Fruit fly (Drosophila melanogaster): ENCODE measurements around the gene CG10650.

Gene CG10650

dm6 chr2L:18948065-18948723, 47.5 kb downstream of the CG10650 start (continued):
- TF ChIP-seq Antp (GFP tag; optimal IDR thresholded peaks at IDR 0.05) (no peak), Dll (GFP tag; IDR thresholded peaks at IDR 0.05; ENCODE audit: partially characterized antibody) (no peak), fd96Cb (tag; optimal IDR thresholded peaks at IDR 0.05) (peak; percentile 78), CG10147 (GFP tag; optimal IDR thresholded peaks at IDR 0.05) (peak; percentile 10), CG30403 (GFP tag; optimal IDR thresholded peaks at IDR 0.05) (peak; percentile 77), Dip3 (GFP tag; optimal IDR thresholded peaks at IDR 0.05) (peak; percentile 3), bcd (GFP tag; optimal IDR thresholded peaks at IDR 0.05) (peak; percentile 46), her (GFP tag; optimal IDR thresholded peaks at IDR 0.05) (no peak), ken (GFP tag; IDR thresholded peaks at IDR 0.05) (peak; percentile 61; the same call in 1 of the 3 replicates), Xrp1 (GFP tag; IDR thresholded peaks at IDR 0.05) (peak; percentile 80), NC2β (GFP tag; optimal IDR thresholded peaks at IDR 0.05) (peak; percentile 44), Ravus (GFP tag; IDR thresholded peaks at IDR 0.05) (no peak), CG32772 (GFP tag; IDR thresholded peaks at IDR 0.05) (peak; percentile 58; the same call in 1 of the 2 replicates), jumu (GFP tag; optimal IDR thresholded peaks at IDR 0.05) (peak; percentile 18), wor (GFP tag; IDR thresholded peaks at IDR 0.05) (peak; percentile 62; the same call in 1 of the 2 replicates), ro (GFP tag; IDR thresholded peaks at IDR 0.05) (no peak), zfh1 (GFP tag; IDR thresholded peaks at IDR 0.05) (0 out of 3 replicates have a peak, but pooled peaks have one; percentile 39), Hr78 (GFP tag; optimal IDR thresholded peaks at IDR 0.05) (peak in 1 of 2 experiments; percentile 25), nom (GFP tag; optimal IDR thresholded peaks at IDR 0.05) (peak; percentile 52), CG4707 (GFP tag; optimal IDR thresholded peaks at IDR 0.05) (peak; percentile 62), NC2α (GFP tag; optimal IDR thresholded peaks at IDR 0.05) (peak; percentile 12), CrebB (tag; optimal IDR thresholded peaks at IDR 0.05) (no peak), CG6272 (GFP tag; IDR thresholded peaks at IDR 0.05) (no peak), H2.0 (GFP tag; IDR thresholded peaks at IDR 0.05) (0 out of 2 replicates have a peak, but pooled peaks have one; percentile 10), eyg (GFP tag; optimal IDR thresholded peaks at IDR 0.05) (no peak), CG4404 (GFP tag; IDR thresholded peaks at IDR 0.05) (0 out of 2 replicates have a peak, but pooled peaks have one; percentile 22), sisA (GFP tag; IDR thresholded peaks at IDR 0.05) (peak; percentile 57), dpn (GFP tag; optimal IDR thresholded peaks at IDR 0.05) (peak; percentile 24 to 77), HmgD (GFP tag; optimal IDR thresholded peaks at IDR 0.05) (no peak), unpg (GFP tag; optimal IDR thresholded peaks at IDR 0.05) (peak; percentile 81), chm (GFP tag; IDR thresholded peaks at IDR 0.05) (peak; percentile 53; the same call in 1 of the 2 replicates), CG18619 (GFP tag; optimal IDR thresholded peaks at IDR 0.05) (peak; percentile 35), CG5180 (GFP tag; optimal IDR thresholded peaks at IDR 0.05) (no peak), CG2202 (tag; optimal IDR thresholded peaks at IDR 0.05) (peak; percentile 85), ems (GFP tag; optimal IDR thresholded peaks at IDR 0.05) (peak; percentile 34), Dbx (GFP tag; IDR thresholded peaks at IDR 0.05) (0 out of 3 replicates have a peak, but pooled peaks have one; percentile 7), CG8281 (tag; optimal IDR thresholded peaks at IDR 0.05) (peak; percentile 17), nerfin-1 (tag; optimal IDR thresholded peaks at IDR 0.05) (peak; percentile 52), lov (optimal IDR thresholded peaks at IDR 0.05) (no peak), lov (GFP tag; IDR thresholded peaks at IDR 0.05) (no peak), br (optimal IDR thresholded peaks at IDR 0.05) (no peak), Sox100B (GFP tag; optimal IDR thresholded peaks at IDR 0.05) (peak; percentile 73), CG10431 (GFP tag; optimal IDR thresholded peaks at IDR 0.05) (peak; percentile 66), CG11093 (GFP tag; IDR thresholded peaks at IDR 0.05) (0 out of 3 replicates have a peak, but pooled peaks have one; percentile 27), CG6654 (GFP tag; optimal IDR thresholded peaks at IDR 0.05) (no peak), bab2 (GFP tag; optimal IDR thresholded peaks at IDR 0.05) (peak; percentile 22), CG12391 (tag; optimal IDR thresholded peaks at IDR 0.05) (peak; percentile 90), CG17328 (GFP tag; IDR thresholded peaks at IDR 0.05) (peak; percentile 50), CG7987 (GFP tag; optimal IDR thresholded peaks at IDR 0.05) (peak; percentile 10), Hr51 (GFP tag; optimal IDR thresholded peaks at IDR 0.05) (peak in 1 of 2 experiments; percentile 46)

Measured in whole organism, embryonic.